Worm (Caenorhabditis elegans): ENCODE measurements around the gene Y57E12AL.2.

- TF ChIP-seq lin-15B (tag; optimal IDR thresholded peaks at IDR 0.05): no peak
- TF ChIP-seq elt-1 (tag; optimal IDR thresholded peaks at IDR 0.05): no peak
- TF ChIP-seq skn-1 (tag; optimal IDR thresholded peaks at IDR 0.05): no peak
- no peak for TF ChIP-seq unc-62 (GFP tag; optimal IDR thresholded peaks at IDR 0.05)
- TF ChIP-seq nhr-237 (tag; optimal IDR thresholded peaks at IDR 0.05): no peak
Measured at ce11 chrV:7072309-7072708, 14.4 kb downstream of the Y57E12AL.2 start, which contains the start of gene F27B10.1.
